Worm (Caenorhabditis elegans) whole organism, early embryonic: Measurements from ENCODE around the gene tab-1.
"Not testable (repeated sequence)": the region's sequence is repeated elsewhere in the genome, so short reads cannot be mapped to it uniquely, and the experiment has no call there.

Experiments
- B0310.2 ChIP-seq: sonication (generic microtip); optimal IDR thresholded peaks from 2 replicates; lab custom pipeline; 2016; ENCODE audit warnings: mild to moderate bottlenecking, missing genetic modification characterization, missing compliant biosample characterization
- F13C5.2 ChIP-seq: sonication (generic microtip); optimal IDR thresholded peaks from 2 replicates; lab custom pipeline; 2017; ENCODE audit warnings: mild to moderate bottlenecking, missing genetic modification characterization, inconsistent platforms, missing compliant biosample characterization
- aly-1 ChIP-seq: sonication (generic microtip); optimal IDR thresholded peaks from 2 replicates; lab custom pipeline; 2016; ENCODE audit warnings: missing genetic modification characterization, missing compliant biosample characterization
- ama-1 ChIP-seq: fragments of 150-350 bp; optimal IDR thresholded peaks from 2 replicates; lab custom pipeline; 2014
- ceh-13 ChIP-seq: fragments of 200-800 bp; sonication (Bioruptor generic); optimal IDR thresholded peaks from 2 replicates; lab custom pipeline; 2018; ENCODE audit warnings: mild to moderate bottlenecking, missing genetic modification characterization, missing compliant biosample characterization
- ceh-36 ChIP-seq: sonication (generic microtip); optimal IDR thresholded peaks from 2 replicates; lab custom pipeline; 2016; ENCODE audit warnings: missing genetic modification characterization, inconsistent platforms, missing compliant biosample characterization
- ets-7 ChIP-seq: sonication (generic microtip); optimal IDR thresholded peaks from 2 replicates; lab custom pipeline; 2016; ENCODE audit warnings: missing genotype, missing genetic modification characterization, missing compliant biosample characterization
- flt-1 ChIP-seq: fragments of 200-800 bp; sonication (Bioruptor generic); IDR thresholded peaks from 2 replicates; pipeline ENCODE4 v1.3.6; 2022; ENCODE audit warnings: missing genetic modification characterization, missing compliant biosample characterization
- hmbx-1 ChIP-seq: sonication (generic microtip); optimal IDR thresholded peaks from 2 replicates; lab custom pipeline; 2016; ENCODE audit warnings: mild to moderate bottlenecking, missing genetic modification characterization, missing compliant biosample characterization
- hmg-4 ChIP-seq: fragments of 200-800 bp; sonication (Bioruptor generic); optimal IDR thresholded peaks from 2 replicates; lab custom pipeline; 2018; ENCODE audit warnings: mild to moderate bottlenecking, missing genetic modification characterization, missing compliant biosample characterization
- hnd-1 ChIP-seq: sonication (generic microtip); optimal IDR thresholded peaks from 2 replicates; lab custom pipeline; 2016; ENCODE audit warnings: missing genetic modification characterization, missing compliant biosample characterization
- pes-1 ChIP-seq: fragments of 200-800 bp; sonication (Bioruptor generic); IDR thresholded peaks from 2 replicates; pipeline ENCODE4 v1.3.6; 2022; ENCODE audit warnings: missing genetic modification reagents, missing genetic modification characterization, missing compliant biosample characterization
- scrt-1 ChIP-seq: fragments of 200-800 bp; sonication (Bioruptor generic); IDR thresholded peaks from 2 replicates; pipeline ENCODE4 v1.3.6; 2022; ENCODE audit warnings: missing genetic modification characterization, missing compliant biosample characterization
- sea-1 ChIP-seq: fragments of 200-800 bp; sonication (Bioruptor generic); conservative IDR thresholded peaks from 2 replicates; pipeline ENCODE4 v1.3.6; 2022; ENCODE audit warnings: missing genetic modification characterization, missing compliant biosample characterization
- tbx-11 ChIP-seq: fragments of 200-800 bp; sonication (Bioruptor generic); IDR thresholded peaks from 2 replicates; pipeline ENCODE4 v1.3.6; 2022; ENCODE audit warnings: missing genetic modification characterization, missing compliant biosample characterization
- tbx-37 ChIP-seq: fragments of 200-800 bp; sonication (Bioruptor generic); conservative IDR thresholded peaks from 2 replicates; pipeline ENCODE4 v1.3.6; 2022; ENCODE audit warnings: missing genetic modification reagents, missing genetic modification characterization, missing compliant biosample characterization
- tra-4 ChIP-seq: sonication (generic microtip); optimal IDR thresholded peaks from 2 replicates; lab custom pipeline; 2017; ENCODE audit warnings: missing genetic modification characterization, missing compliant biosample characterization

Gene tab-1

ce11 chrII:6775076-6775475, 28.0 kb upstream of the tab-1 start, which contains the start of gene agr-1:
TSS of gene agr-1 (minus strand) at chrII:6775176.
- TF ChIP-seq tbx-37 (GFP tag; lab: Robert Waterston, UW); ceh-36 (tag; lab: Kevin White, UChicago); hnd-1 (tag; lab: Kevin White, UChicago): not testable (repeated sequence)

- TF ChIP-seq hmbx-1 (no peak), tbx-37 (GFP tag; lab: Robert Waterston, UW) (peak; percentile 75), hmg-4 (peak; percentile 35), ets-7 (no peak), tbx-11 (no peak), ceh-13 (GFP tag; lab: Kevin White, UChicago) (no peak)
These were observed 26.6 kb upstream of the tab-1 start, which contains the start of gene ssup-72 for ce11 chrII:6776418-6777034. TSS of gene ssup-72 (plus strand) at chrII:6776598.

- TF ChIP-seq scrt-1 (GFP tag; lab: Robert Waterston, UW) (no peak), ets-7 (no peak), sea-1 (GFP tag; lab: Robert Waterston, UW) (no peak), tbx-37 (GFP tag; lab: Robert Waterston, UW) (no peak), hmbx-1 (no peak), F13C5.2 (no peak), ama-1 (lab: Kevin White, UChicago) (no peak), ceh-36 (tag; lab: Kevin White, UChicago) (no peak), flt-1 (GFP tag; lab: Robert Waterston, UW) (no peak), pes-1 (GFP tag; lab: Robert Waterston, UW) (no peak), ceh-13 (GFP tag; lab: Kevin White, UChicago) (no peak), hnd-1 (tag; lab: Kevin White, UChicago) (no peak), hmg-4 (no peak), tra-4 (tag; lab: Kevin White, UChicago) (no peak)
These were observed 24.0 kb upstream of the tab-1 start, which contains the start of gene T13C2.7 for ce11 chrII:6779104-6779503. TSS of gene T13C2.7 (plus strand) at chrII:6779404.

DNA sequence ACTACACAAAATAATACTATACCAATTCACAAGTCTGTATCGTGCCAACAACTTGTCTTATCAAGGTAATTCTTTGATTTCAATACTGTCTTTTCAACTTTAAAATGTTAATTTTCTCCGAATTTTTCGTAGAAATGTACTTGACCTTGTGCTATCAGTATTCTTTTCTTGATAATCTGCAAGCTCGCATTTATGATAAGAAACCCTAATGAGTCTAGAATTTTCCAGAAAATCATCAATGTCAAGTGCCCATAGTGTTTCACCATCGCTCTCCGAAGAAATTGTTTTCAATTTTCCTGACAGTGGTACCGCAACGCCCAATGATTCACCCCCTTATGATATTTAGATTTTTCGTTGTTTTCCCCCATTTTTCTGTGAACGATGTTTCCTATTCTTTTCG, 21.9 kb upstream of the tab-1 start:
- TF ChIP-seq ceh-36 (tag; lab: Kevin White, UChicago) (no peak), sea-1 (GFP tag; lab: Robert Waterston, UW) (no peak), tra-4 (tag; lab: Kevin White, UChicago) (no peak), tbx-11 (no peak), aly-1 (no peak)

- TF ChIP-seq hnd-1 (tag; lab: Kevin White, UChicago), result no peak
- no peak for TF ChIP-seq ceh-13 (GFP tag; lab: Kevin White, UChicago)
- no peak for TF ChIP-seq hmbx-1
- no peak for TF ChIP-seq F13C5.2
- no peak for TF ChIP-seq tbx-11
- no peak for TF ChIP-seq ceh-36 (tag; lab: Kevin White, UChicago)
- TF ChIP-seq tbx-37 (GFP tag; lab: Robert Waterston, UW), result no peak
- no peak for TF ChIP-seq aly-1
- no peak for TF ChIP-seq ets-7
These were observed 21.1 kb upstream of the tab-1 start for ce11 chrII:6781983-6782382.

- TF ChIP-seq hnd-1 (tag; lab: Kevin White, UChicago) (no peak), flt-1 (GFP tag; lab: Robert Waterston, UW) (no peak), hmg-4 (peak; percentile 50), ets-7 (no peak), ceh-36 (tag; lab: Kevin White, UChicago) (no peak)
These were observed 20.4 kb upstream of the tab-1 start for ce11 chrII:6782738-6783163.

DNA sequence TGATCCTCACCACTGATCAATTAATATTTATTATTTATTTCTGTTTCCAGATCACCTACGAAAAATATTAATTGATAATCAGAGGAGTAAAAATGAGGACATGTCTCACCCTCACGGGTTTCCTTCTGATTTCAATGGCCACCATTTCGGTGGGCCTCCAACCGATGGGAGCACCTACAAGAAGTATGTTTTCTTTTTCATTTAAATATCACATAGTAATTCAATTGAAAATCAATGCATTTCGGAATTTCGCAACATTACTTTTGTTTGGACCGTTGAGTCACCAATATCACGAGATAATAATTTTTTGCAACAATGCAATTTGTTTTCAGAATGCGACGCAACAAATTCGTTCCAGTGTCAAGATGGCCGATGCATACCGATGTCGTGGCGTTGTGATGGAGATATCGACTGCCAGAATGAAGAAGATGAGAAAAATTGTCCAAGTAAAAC, 19.7 kb upstream of the tab-1 start, which contains the start of gene gldi-2:
Gene gldi-2, plus strand, starts transcription at position 51 of the 453 bp plus-strand sequence.
- no peak for TF ChIP-seq scrt-1 (GFP tag; lab: Robert Waterston, UW)
- TF ChIP-seq ceh-13 (GFP tag; lab: Kevin White, UChicago), result no peak
- TF ChIP-seq F13C5.2, result no peak
- no peak for TF ChIP-seq tbx-11
- TF ChIP-seq aly-1, result no peak
- no peak for TF ChIP-seq hmbx-1

DNA sequence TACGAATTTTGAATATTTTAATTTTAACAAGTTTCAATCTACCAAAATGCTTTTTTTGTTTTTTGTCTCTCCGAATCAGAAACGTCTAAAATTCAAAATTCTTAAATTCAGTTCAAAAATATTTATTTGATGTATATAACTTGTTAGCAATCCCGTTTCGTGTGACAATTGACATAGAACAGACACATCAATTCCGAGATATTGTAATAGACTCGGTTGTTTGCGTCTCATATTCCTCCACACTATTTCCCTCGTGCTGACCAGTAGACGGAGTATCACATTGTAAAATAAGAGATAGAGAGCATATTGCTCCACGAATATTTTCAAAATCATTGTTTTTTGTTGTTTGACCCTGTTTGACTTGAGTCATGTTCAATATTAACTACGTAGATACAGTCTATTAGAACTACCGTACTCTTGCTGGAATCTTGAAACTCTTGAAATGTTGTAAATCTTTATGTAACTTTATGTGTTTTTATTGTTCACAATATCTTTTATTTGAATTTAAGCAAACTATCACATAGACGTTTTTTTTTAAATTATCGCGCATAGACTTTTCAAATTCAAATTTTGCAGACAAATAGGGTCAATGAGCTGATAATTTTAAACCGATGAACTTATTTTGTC, 14.3 kb upstream of the tab-1 start, which contains the start of gene T13C2.3:
Gene T13C2.3, plus strand, starts transcription at position 577 of the 627 bp plus-strand sequence.
- TF ChIP-seq aly-1, result no peak
- TF ChIP-seq tbx-11, result no peak
- no peak for TF ChIP-seq B0310.2 (tag; lab: Kevin White, UChicago)
- no peak for TF ChIP-seq hmg-4
- no peak for TF ChIP-seq ceh-36 (tag; lab: Kevin White, UChicago)
- TF ChIP-seq ets-7, result no peak
- TF ChIP-seq tbx-37 (GFP tag; lab: Robert Waterston, UW), result no peak
- no peak for TF ChIP-seq sea-1 (GFP tag; lab: Robert Waterston, UW)
- no peak for TF ChIP-seq hnd-1 (tag; lab: Kevin White, UChicago)
- TF ChIP-seq ceh-13 (GFP tag; lab: Kevin White, UChicago), result no peak
- no peak for TF ChIP-seq ama-1 (lab: Kevin White, UChicago)
